Worm (Caenorhabditis elegans): ENCODE measurements around the gene W08E12.6.

The W08E12.6 gene

DNA sequence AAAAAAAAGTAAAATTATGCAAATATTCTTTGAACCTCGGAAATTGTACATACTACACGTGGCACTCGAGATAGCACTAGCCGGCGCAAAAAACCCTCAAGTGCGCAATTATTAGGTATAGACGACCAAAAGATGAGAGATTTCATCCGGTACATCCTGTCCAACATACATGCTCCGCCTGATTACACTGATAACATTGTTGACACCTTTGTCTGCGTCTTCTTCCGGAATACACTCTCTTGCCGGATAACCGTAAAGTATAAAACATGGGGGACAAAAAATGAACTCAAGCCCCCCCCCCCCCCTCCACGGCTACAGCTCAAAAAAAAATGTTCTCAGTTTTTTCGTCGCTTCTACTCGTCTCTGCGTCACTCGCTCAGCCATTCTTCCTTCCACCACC is at the start of gene W08E12.6:
Gene W08E12.6 (plus strand): TSS at position 301 of the 400 bp plus-strand sequence.
- TF ChIP-seq lin-11 (tag; optimal IDR thresholded peaks at IDR 0.05), result no peak

DNA sequence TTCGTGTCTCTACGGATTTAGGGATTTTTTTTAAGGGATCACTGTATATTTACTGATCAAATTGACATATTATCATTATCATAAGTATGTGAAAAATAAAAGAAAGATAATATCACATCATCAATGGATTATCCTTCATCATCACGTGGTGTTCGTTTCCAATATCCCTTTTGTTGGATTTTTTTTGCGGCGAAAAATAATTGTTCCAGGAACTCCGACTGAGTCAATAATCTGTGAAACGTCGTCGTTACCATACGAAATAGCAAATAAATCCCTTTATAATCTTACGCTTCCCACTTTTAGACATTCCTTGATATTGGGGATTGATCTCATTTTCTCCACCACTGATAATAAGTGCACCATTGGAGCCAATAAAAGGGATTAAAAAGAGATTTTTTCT is 48.4 kb upstream of the W08E12.6 start:
- TF ChIP-seq lin-11 (tag; optimal IDR thresholded peaks at IDR 0.05) (no peak), nhr-21 (tag; optimal IDR thresholded peaks at IDR 0.05) (peak; percentile 22), ZK546.5 (tag; optimal IDR thresholded peaks at IDR 0.05) (no peak)

DNA sequence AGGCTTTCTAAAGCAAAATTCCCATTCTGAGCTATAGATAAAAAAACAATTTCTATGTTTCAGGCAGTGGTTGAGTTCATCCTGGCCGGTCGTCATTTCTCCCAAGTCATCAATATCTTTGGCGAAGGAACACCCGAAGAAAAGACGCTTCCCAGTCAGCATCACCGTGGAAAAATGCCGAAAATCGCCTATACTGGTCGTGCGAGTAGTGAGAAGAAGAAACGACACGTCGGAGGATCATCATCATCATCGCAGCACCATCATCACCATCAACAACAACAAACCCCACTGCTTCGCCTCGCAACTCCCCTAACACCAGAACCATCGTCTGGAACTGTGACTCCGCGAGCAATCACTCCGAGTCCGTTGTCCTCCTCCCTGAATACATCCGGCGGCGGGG is 46.8 kb upstream of the W08E12.6 start:
- TF ChIP-seq crh-2 (tag; optimal IDR thresholded peaks at IDR 0.05) (no peak), R02D3.7 (tag; optimal IDR thresholded peaks at IDR 0.05) (no peak), peb-1 (tag; optimal IDR thresholded peaks at IDR 0.05) (no peak), aly-2 (tag; optimal IDR thresholded peaks at IDR 0.05) (no peak), ceh-82 (tag; optimal IDR thresholded peaks at IDR 0.05) (no peak), nhr-10 (tag; optimal IDR thresholded peaks at IDR 0.05) (no peak), F13H6.1 (tag; optimal IDR thresholded peaks at IDR 0.05) (no peak), skn-1 (tag; optimal IDR thresholded peaks at IDR 0.05) (no peak), ztf-4 (tag; optimal IDR thresholded peaks at IDR 0.05) (no peak), ama-1 (optimal IDR thresholded peaks at IDR 0.05) (no peak)

DNA sequence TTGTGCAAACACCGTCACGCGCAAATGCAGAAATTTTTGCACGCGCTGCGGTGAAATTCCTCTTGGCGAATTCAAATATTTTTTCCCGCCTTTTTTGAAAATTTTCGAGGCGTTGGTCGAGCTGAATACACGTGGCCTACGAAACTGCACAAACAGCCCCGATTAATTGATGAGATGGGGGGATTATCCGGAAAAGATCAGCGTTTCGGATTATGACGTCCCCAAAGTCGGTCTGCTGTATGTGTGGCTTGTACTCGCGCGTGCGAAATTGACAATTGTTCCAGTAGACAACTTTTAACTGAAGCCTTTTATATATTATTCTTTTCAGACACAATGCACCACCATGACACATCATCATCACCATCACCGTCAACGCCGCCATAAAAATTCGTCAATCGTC is 46.4 kb upstream of the W08E12.6 start:
- TF ChIP-seq Y55F3AM.14 (GFP tag; optimal IDR thresholded peaks at IDR 0.05) (no peak), nhr-23 (tag; optimal IDR thresholded peaks at IDR 0.05) (no peak), sma-3 (GFP tag; optimal IDR thresholded peaks at IDR 0.05) (no peak), ztf-1 (GFP tag; conservative IDR thresholded peaks at IDR 0.05) (no peak), nhr-11 (tag; optimal IDR thresholded peaks at IDR 0.05) (no peak), unc-39 (tag; optimal IDR thresholded peaks at IDR 0.05) (no peak), snpc-4 (tag; optimal IDR thresholded peaks at IDR 0.05) (no peak), lsy-2 (tag; optimal IDR thresholded peaks at IDR 0.05) (no peak)

DNA sequence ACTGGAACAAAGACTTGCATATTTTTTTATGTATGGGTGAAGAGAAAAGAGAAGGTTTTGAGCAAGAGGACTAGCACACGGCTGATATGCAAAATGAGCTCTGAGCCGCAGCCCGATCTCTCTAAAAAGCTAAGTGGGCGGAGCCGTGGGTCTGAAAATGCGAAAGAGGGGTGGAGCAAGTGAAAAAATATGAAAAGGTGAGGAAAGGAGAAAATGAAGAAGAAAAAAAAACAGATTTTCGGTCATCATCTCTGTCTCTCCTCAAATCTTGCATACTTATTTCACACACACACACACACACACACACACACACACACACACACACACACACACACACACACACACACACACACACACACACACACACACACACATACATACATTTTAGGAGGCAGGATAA is 44.0 kb upstream of the W08E12.6 start, which contains the start of gene dmd-9:
Gene dmd-9 (minus strand): TSS at position 101 of the 400 bp plus-strand sequence.
- TF ChIP-seq unc-62 (GFP tag; optimal IDR thresholded peaks at IDR 0.05) (no peak), Y55F3AM.14 (GFP tag; optimal IDR thresholded peaks at IDR 0.05) (no peak), ZK546.5 (tag; optimal IDR thresholded peaks at IDR 0.05) (no peak), nhr-11 (tag; optimal IDR thresholded peaks at IDR 0.05) (no peak), ztf-1 (GFP tag; conservative IDR thresholded peaks at IDR 0.05) (no peak), dmd-4 (tag; optimal IDR thresholded peaks at IDR 0.05) (no peak), snpc-4 (tag; optimal IDR thresholded peaks at IDR 0.05) (no peak), egl-27 (tag; optimal IDR thresholded peaks at IDR 0.05) (no peak), unc-55 (GFP tag; optimal IDR thresholded peaks at IDR 0.05) (no peak), nhr-77 (tag; optimal IDR thresholded peaks at IDR 0.05) (no peak), nhr-6 (tag; optimal IDR thresholded peaks at IDR 0.05) (no peak), mab-5 (tag; optimal IDR thresholded peaks at IDR 0.05) (no peak), nhr-23 (tag; optimal IDR thresholded peaks at IDR 0.05) (no peak), unc-39 (tag; optimal IDR thresholded peaks at IDR 0.05) (no peak), zag-1 (tag; optimal IDR thresholded peaks at IDR 0.05) (no peak), lin-11 (tag; optimal IDR thresholded peaks at IDR 0.05) (no peak), mdl-1 (tag; optimal IDR thresholded peaks at IDR 0.05) (no peak), gmeb-1 (tag; optimal IDR thresholded peaks at IDR 0.05) (no peak), nhr-129 (tag; optimal IDR thresholded peaks at IDR 0.05) (no peak), elt-3 (tag; optimal IDR thresholded peaks at IDR 0.05) (no peak)

DNA sequence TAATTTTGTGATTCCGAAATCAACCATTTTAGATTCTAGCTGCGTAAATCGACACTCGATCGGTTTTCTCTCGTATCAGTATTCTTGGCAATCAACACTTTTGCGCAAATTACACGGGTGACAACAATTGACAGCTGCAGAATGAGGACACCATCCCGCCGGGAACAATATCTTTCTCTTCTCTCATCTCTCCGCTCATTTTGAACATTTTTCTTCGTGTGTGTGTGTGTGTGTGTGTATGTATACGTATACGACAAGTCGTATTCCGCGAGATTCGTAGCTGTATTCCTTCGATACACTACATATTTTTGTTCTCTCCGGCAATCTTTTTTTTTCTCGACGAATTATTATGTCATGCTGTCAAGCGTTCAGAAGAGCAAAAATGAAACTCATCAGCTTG is 41.5 kb upstream of the W08E12.6 start:
- TF ChIP-seq ztf-4 (tag; optimal IDR thresholded peaks at IDR 0.05), result no peak
- TF ChIP-seq nhr-21 (tag; optimal IDR thresholded peaks at IDR 0.05), result peak; percentile 9
- TF ChIP-seq unc-55 (GFP tag; optimal IDR thresholded peaks at IDR 0.05), result no peak

DNA sequence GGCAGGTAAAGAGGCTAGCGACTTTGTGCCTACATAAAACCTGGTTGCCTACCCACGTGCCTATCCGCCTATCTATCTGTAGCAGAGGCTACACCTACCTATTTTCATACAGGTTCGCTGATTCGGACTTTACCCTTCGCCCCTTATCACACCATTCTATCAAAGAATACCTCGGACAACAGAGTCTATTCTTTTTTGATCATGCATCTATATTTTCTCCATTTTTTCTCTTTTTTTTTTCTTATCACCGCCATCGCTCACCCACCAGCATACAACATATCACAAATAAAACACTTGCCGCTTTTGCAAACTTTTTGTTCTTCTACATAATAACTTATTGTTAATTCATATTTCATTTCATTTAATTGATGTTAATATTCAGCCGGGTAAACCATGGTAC is 39.9 kb upstream of the W08E12.6 start, which contains the start of gene T26C12.1:
Gene T26C12.1 (plus strand): TSS at position 383 of the 400 bp plus-strand sequence.
- TF ChIP-seq ztf-11 (tag; optimal IDR thresholded peaks at IDR 0.05) (no peak), fos-1 (tag; optimal IDR thresholded peaks at IDR 0.05) (peak; percentile 66)

Data from whole organism, L2 larva.